Worm (Caenorhabditis elegans): ENCODE data around the gene fipp-1.
A peak's percentile ranks its signal among the peaks of the same experiment; 100 is the strongest.

The fipp-1 gene

ce11 chrV:4366440-4366839, 5.2 kb upstream of the fipp-1 start, which contains the start of gene F32D1.11:
TSS of gene F32D1.11 (minus strand) at chrV:4366540.
- no peak for TF ChIP-seq unc-86 (tag; optimal IDR thresholded peaks at IDR 0.05)
- TF ChIP-seq efl-1 (optimal IDR thresholded peaks at IDR 0.05): no peak
- TF ChIP-seq efl-1 (GFP tag; optimal IDR thresholded peaks at IDR 0.05 in 1 of 2): peak in 1 of 2 experiments; percentile 26

- peak; percentile 81 for TF ChIP-seq alr-1 (tag; optimal IDR thresholded peaks at IDR 0.05; ENCODE audit: borderline replicate concordance)
- no peak for TF ChIP-seq unc-62 (GFP tag; optimal IDR thresholded peaks at IDR 0.05)
These were observed 1.1 kb upstream of the fipp-1 start for ce11 chrV:4370515-4370914.

ce11 chrV:4372986-4373385, 1.4 kb downstream of the fipp-1 start:
- TF ChIP-seq efl-1 (optimal IDR thresholded peaks at IDR 0.05): no peak
- peak in 1 of 2 experiments; percentile 89 for TF ChIP-seq efl-1 (GFP tag; optimal IDR thresholded peaks at IDR 0.05 in 1 of 2)
- TF ChIP-seq unc-30 (tag; optimal IDR thresholded peaks at IDR 0.05): no peak

ce11 chrV:4373656-4374055, 2.0 kb downstream of the fipp-1 start:
- TF ChIP-seq Y116A8C.19 (tag; optimal IDR thresholded peaks at IDR 0.05; ENCODE audit: borderline replicate concordance) (no peak), vab-15 (tag; optimal IDR thresholded peaks at IDR 0.05) (no peak), ceh-8 (GFP tag; optimal IDR thresholded peaks at IDR 0.05) (no peak), hpl-2 (GFP tag; optimal IDR thresholded peaks at IDR 0.05) (no peak), alr-1 (tag; optimal IDR thresholded peaks at IDR 0.05; ENCODE audit: borderline replicate concordance) (no peak), ztf-4 (tag; optimal IDR thresholded peaks at IDR 0.05) (no peak), dpl-1 (GFP tag; optimal IDR thresholded peaks at IDR 0.05) (no peak), tbx-2 (tag; optimal IDR thresholded peaks at IDR 0.05) (no peak), lir-3 (tag; optimal IDR thresholded peaks at IDR 0.05; ENCODE audit: poor library complexity) (no peak), tlp-1 (tag; optimal IDR thresholded peaks at IDR 0.05) (no peak), nhr-76 (tag; optimal IDR thresholded peaks at IDR 0.05) (no peak), swsn-7 (tag; optimal IDR thresholded peaks at IDR 0.05) (no peak), ets-5 (GFP tag; IDR thresholded peaks at IDR 0.05) (no peak)

ce11 chrV:4374625-4375024, 3.0 kb downstream of the fipp-1 start, which contains the start of gene neg-1:
TSS of gene neg-1 (minus strand) at chrV:4374874.
- TF ChIP-seq lir-3 (tag; optimal IDR thresholded peaks at IDR 0.05; ENCODE audit: poor library complexity): no peak
- TF ChIP-seq dsc-1 (tag; optimal IDR thresholded peaks at IDR 0.05): no peak
- no peak for TF ChIP-seq C34B4.2 (tag; optimal IDR thresholded peaks at IDR 0.05)
- no peak for TF ChIP-seq lin-13 (GFP tag; optimal IDR thresholded peaks at IDR 0.05)
- TF ChIP-seq ceh-8 (GFP tag; optimal IDR thresholded peaks at IDR 0.05): no peak
- TF ChIP-seq nhr-47 (tag; optimal IDR thresholded peaks at IDR 0.05): no peak
- no peak for TF ChIP-seq dpl-1 (GFP tag; optimal IDR thresholded peaks at IDR 0.05)
- TF ChIP-seq egl-13 (tag; optimal IDR thresholded peaks at IDR 0.05): no peak
- TF ChIP-seq unc-130 (tag; optimal IDR thresholded peaks at IDR 0.05): no peak
- TF ChIP-seq ceh-63 (GFP tag; optimal IDR thresholded peaks at IDR 0.05): no peak
- no peak for TF ChIP-seq C16A3.4 (tag; optimal IDR thresholded peaks at IDR 0.05)
- TF ChIP-seq nhr-28 (tag; optimal IDR thresholded peaks at IDR 0.05): no peak
- TF ChIP-seq hlh-17 (GFP tag; optimal IDR thresholded peaks at IDR 0.05; ENCODE audit: borderline replicate concordance): no peak
- TF ChIP-seq swsn-7 (tag; optimal IDR thresholded peaks at IDR 0.05): no peak
- no peak for TF ChIP-seq ces-1 (GFP tag; optimal IDR thresholded peaks at IDR 0.05)
- TF ChIP-seq ama-1 (optimal IDR thresholded peaks at IDR 0.05): no peak
- TF ChIP-seq nhr-71 (tag; optimal IDR thresholded peaks at IDR 0.05): no peak

- TF ChIP-seq aly-2 (tag; optimal IDR thresholded peaks at IDR 0.05): no peak
- no peak for TF ChIP-seq rnt-1 (tag; optimal IDR thresholded peaks at IDR 0.05)
- TF ChIP-seq unc-86 (tag; optimal IDR thresholded peaks at IDR 0.05): no peak
- no peak for TF ChIP-seq unc-62 (GFP tag; optimal IDR thresholded peaks at IDR 0.05)
- TF ChIP-seq nhr-77 (tag; optimal IDR thresholded peaks at IDR 0.05): no peak
- TF ChIP-seq swsn-7 (tag; optimal IDR thresholded peaks at IDR 0.05): no peak
- no peak for TF ChIP-seq nhr-85 (tag)
- no peak for TF ChIP-seq nhr-11 (tag; optimal IDR thresholded peaks at IDR 0.05)
These were observed 4.4 kb downstream of the fipp-1 start, which contains the start of gene F32D1.7 for ce11 chrV:4375807-4376564. TSS of gene F32D1.7 (minus strand) at chrV:4376173.
